Worm (Caenorhabditis elegans) whole organism, L3 larva: ENCODE data around the gene Y48A6B.14.

ENCODE experiments used
- ZK546.5 ChIP-seq: sonication (generic microtip); optimal IDR thresholded peaks from 2 replicates; lab custom pipeline; 2017; ENCODE audit warnings: missing biosample characterization, missing genetic modification characterization
- aly-2 ChIP-seq: fragments of 150-350 bp; optimal IDR thresholded peaks from 2 replicates; lab custom pipeline; 2014; ENCODE audit warnings: missing biosample characterization, missing genetic modification characterization
- ama-1 ChIP-seq: fragments of 150-350 bp; optimal IDR thresholded peaks from 2 replicates; lab custom pipeline; 2018
- ceh-16 ChIP-seq: sonication (generic microtip); optimal IDR thresholded peaks from 2 replicates; lab custom pipeline; 2017; ENCODE audit warnings: missing biosample characterization, missing genetic modification characterization
- ceh-28 ChIP-seq: fragments of 150-350 bp; optimal IDR thresholded peaks from 2 replicates; lab custom pipeline; 2014; ENCODE audit warnings: missing biosample characterization, missing genetic modification reagents, missing genetic modification characterization
- ceh-82 ChIP-seq: fragments of 150-350 bp; optimal IDR thresholded peaks from 2 replicates; lab custom pipeline; 2014; ENCODE audit warnings: missing biosample characterization, missing genetic modification characterization
- ceh-9 ChIP-seq: sonication (generic microtip); optimal IDR thresholded peaks from 2 replicates; lab custom pipeline; 2018; ENCODE audit warnings: missing biosample characterization, missing genetic modification characterization
- egl-5 ChIP-seq: fragments of 150-350 bp; optimal IDR thresholded peaks from 2 replicates; lab custom pipeline; 2017; ENCODE audit warnings: missing biosample characterization, missing genetic modification reagents, missing genetic modification characterization, inconsistent platforms
- elt-1 ChIP-seq: fragments of 150-350 bp; optimal IDR thresholded peaks from 2 replicates; lab custom pipeline; 2014; ENCODE audit warnings: missing biosample characterization, missing genetic modification characterization
- elt-2 ChIP-seq: sonication (generic microtip); optimal IDR thresholded peaks from 2 replicates; lab custom pipeline; 2016; ENCODE audit warnings: missing genetic modification reagents, mild to moderate bottlenecking, missing genetic modification characterization, missing compliant biosample characterization
- eor-1 ChIP-seq, 2 experiments: fragments of 150-350 bp; optimal IDR thresholded peaks; 2 replicates each; lab custom pipeline; 2014 to 2018; ENCODE audit warnings: missing biosample characterization in 2 of 2, missing genetic modification characterization in 2 of 2
- fkh-10 ChIP-seq: sonication (generic microtip); optimal IDR thresholded peaks from 2 replicates; lab custom pipeline; 2017; ENCODE audit warnings: missing biosample characterization, missing genetic modification reagents, missing genetic modification characterization
- fkh-2 ChIP-seq: fragments of 150-350 bp; optimal IDR thresholded peaks from 2 replicates; lab custom pipeline; 2014; ENCODE audit warnings: missing biosample characterization, missing genetic modification reagents, missing genetic modification characterization
- fos-1 ChIP-seq: fragments of 150-350 bp; optimal IDR thresholded peaks from 2 replicates; lab custom pipeline; 2014; ENCODE audit warnings: missing biosample characterization, missing genetic modification characterization
- hmg-11 ChIP-seq: sonication (generic microtip); optimal IDR thresholded peaks from 2 replicates; lab custom pipeline; 2016; ENCODE audit warnings: missing genetic modification characterization, missing compliant biosample characterization
- lin-15B ChIP-seq: fragments of 150-350 bp; optimal IDR thresholded peaks from 2 replicates; lab custom pipeline; 2014; ENCODE audit warnings: missing biosample characterization, missing genetic modification characterization
- lin-39 ChIP-seq: fragments of 150-350 bp; optimal IDR thresholded peaks from 2 replicates; lab custom pipeline; 2018; ENCODE audit warnings: missing biosample characterization, missing genetic modification reagents, missing genetic modification characterization
- lsy-12 ChIP-seq: sonication (generic microtip); optimal IDR thresholded peaks from 2 replicates; lab custom pipeline; 2016; ENCODE audit warnings: mild to moderate bottlenecking, missing genetic modification characterization, missing compliant biosample characterization
- mdl-1 ChIP-seq: fragments of 150-350 bp; optimal IDR thresholded peaks from 2 replicates; lab custom pipeline; 2014; ENCODE audit warnings: missing biosample characterization, missing genetic modification characterization
- mml-1 ChIP-seq: fragments of 150-350 bp; sonication (generic microtip); optimal IDR thresholded peaks from 3 replicates; lab custom pipeline; 2014; ENCODE audit warnings: missing biosample characterization, missing genetic modification characterization
- nhr-11 ChIP-seq: fragments of 150-350 bp; optimal IDR thresholded peaks from 2 replicates; lab custom pipeline; 2014; ENCODE audit warnings: missing biosample characterization, missing genetic modification characterization
- nhr-23 ChIP-seq: fragments of 150-350 bp; optimal IDR thresholded peaks from 2 replicates; lab custom pipeline; 2014; ENCODE audit warnings: missing biosample characterization, missing genetic modification reagents, missing genetic modification characterization
- nhr-28 ChIP-seq: fragments of 150-350 bp; optimal IDR thresholded peaks from 2 replicates; lab custom pipeline; 2014; ENCODE audit warnings: missing biosample characterization, missing genetic modification characterization
- nhr-43 ChIP-seq: sonication (generic microtip); optimal IDR thresholded peaks from 2 replicates; lab custom pipeline; 2016; ENCODE audit warnings: mild to moderate bottlenecking, missing genetic modification characterization, missing compliant biosample characterization; ENCODE audit not compliant: poor library complexity, severe bottlenecking
- nhr-77 ChIP-seq: fragments of 150-350 bp; optimal IDR thresholded peaks from 2 replicates; lab custom pipeline; 2014; ENCODE audit warnings: missing biosample characterization, missing genetic modification characterization
- pqm-1 ChIP-seq: fragments of 150-350 bp; optimal IDR thresholded peaks from 2 replicates; lab custom pipeline; 2017; ENCODE audit warnings: missing biosample characterization, missing genetic modification characterization, inconsistent platforms
- sea-2 ChIP-seq: fragments of 150-350 bp; sonication (generic microtip); optimal IDR thresholded peaks from 4 replicates; lab custom pipeline; 2014; ENCODE audit warnings: missing biosample characterization, missing genetic modification reagents, missing genetic modification characterization
- skn-1 ChIP-seq: fragments of 150-350 bp; optimal IDR thresholded peaks from 2 replicates; lab custom pipeline; 2014; ENCODE audit warnings: missing biosample characterization, missing genetic modification characterization
- snpc-4 ChIP-seq: fragments of 150-350 bp; optimal IDR thresholded peaks from 2 replicates; lab custom pipeline; 2014; ENCODE audit warnings: missing biosample characterization, missing genetic modification characterization
- tbx-2 ChIP-seq: sonication (generic microtip); optimal IDR thresholded peaks from 2 replicates; lab custom pipeline; 2016; ENCODE audit warnings: mild to moderate bottlenecking, missing genetic modification characterization, missing compliant biosample characterization
- unc-39 ChIP-seq: sonication (generic microtip); optimal IDR thresholded peaks from 4 replicates; lab custom pipeline; 2017; ENCODE audit warnings: missing biosample characterization, missing genetic modification characterization
- unc-62 ChIP-seq: fragments of 150-350 bp; sonication (generic microtip); optimal IDR thresholded peaks from 4 replicates; lab custom pipeline; 2014; ENCODE audit warnings: missing biosample characterization, missing genetic modification reagents, missing genetic modification characterization
- zag-1 ChIP-seq: fragments of 150-350 bp; optimal IDR thresholded peaks from 2 replicates; lab custom pipeline; 2014; ENCODE audit warnings: missing biosample characterization, missing genetic modification characterization
- ztf-11 ChIP-seq: fragments of 150-350 bp; optimal IDR thresholded peaks from 2 replicates; lab custom pipeline; 2014; ENCODE audit warnings: missing biosample characterization, missing genetic modification characterization
- ztf-4 ChIP-seq: fragments of 150-350 bp; optimal IDR thresholded peaks from 2 replicates; lab custom pipeline; 2014; ENCODE audit warnings: missing biosample characterization, missing genetic modification characterization

The Y48A6B.14 gene

ce11 chrIII:11066691-11067090 is 35.3 kb downstream of the Y48A6B.14 start (continued):
- TF ChIP-seq ceh-16 (peak; percentile 25), unc-62 (GFP tag; lab: Kevin White, UChicago) (no peak), fos-1 (no peak), sea-2 (GFP tag; lab: Kevin White, UChicago) (no peak), tbx-2 (tag; lab: Kevin White, UChicago) (peak; percentile 64), lin-39 (tag; lab: Kevin White, UChicago) (peak; percentile 54), ztf-4 (tag; lab: Kevin White, UChicago) (no peak), nhr-28 (tag; lab: Kevin White, UChicago) (no peak), ztf-11 (tag; lab: Kevin White, UChicago) (no peak), ZK546.5 (no peak), elt-2 (tag; lab: Kevin White, UChicago) (peak; percentile 40), elt-1 (tag; lab: Kevin White, UChicago) (no peak), pqm-1 (tag; lab: Kevin White, UChicago) (no peak), lsy-12 (tag; lab: Kevin White, UChicago) (peak; percentile 86)
- TF ChIP-seq, all 47 proteins: peak for 21

ce11 chrIII:11068553-11068952 is 37.1 kb downstream of the Y48A6B.14 start, which contains the start of gene W09D6.1:
Gene W09D6.1 (plus strand): TSS chrIII:11068853.
- TF ChIP-seq snpc-4 (tag; lab: Kevin White, UChicago), result no peak
- no peak for TF ChIP-seq skn-1 (tag; lab: Kevin White, UChicago)
- peak; percentile 9 for TF ChIP-seq ceh-28 (tag; lab: Kevin White, UChicago)
- no peak for TF ChIP-seq pqm-1 (tag; lab: Kevin White, UChicago)

ce11 chrIII:11069265-11069664 is 37.9 kb downstream of the Y48A6B.14 start:
- no peak for TF ChIP-seq nhr-28 (tag; lab: Kevin White, UChicago)
- no peak for TF ChIP-seq ama-1 (lab: Kevin White, UChicago)
- no peak for TF ChIP-seq aly-2 (tag; lab: Kevin White, UChicago)
- peak; percentile 87 for TF ChIP-seq ceh-28 (tag; lab: Kevin White, UChicago)

- TF ChIP-seq lin-39 (tag; lab: Kevin White, UChicago) (no peak), ceh-28 (tag; lab: Kevin White, UChicago) (peak; percentile 88)
Observed at ce11 chrIII:11070210-11070609, 38.8 kb downstream of the Y48A6B.14 start.

- TF ChIP-seq elt-1 (tag; lab: Kevin White, UChicago) (no peak), mml-1 (tag; lab: Kevin White, UChicago) (no peak), hmg-11 (tag; lab: Kevin White, UChicago) (no peak), unc-39 (no peak), nhr-77 (tag; lab: Kevin White, UChicago) (no peak), lsy-12 (tag; lab: Kevin White, UChicago) (no peak), lin-15B (tag; lab: Kevin White, UChicago) (no peak), eor-1 (tag; optimal IDR thresholded peaks at IDR 0.05; lab: Kevin White, UChicago) (no peak), nhr-23 (no peak), zag-1 (tag; lab: Kevin White, UChicago) (no peak), ceh-82 (no peak), aly-2 (tag; lab: Kevin White, UChicago) (no peak), mdl-1 (tag; lab: Kevin White, UChicago) (no peak), ceh-9 (no peak), ZK546.5 (no peak), elt-2 (tag; lab: Kevin White, UChicago) (no peak)
Observed at ce11 chrIII:11074214-11074613, 42.8 kb downstream of the Y48A6B.14 start, which contains the start of gene str-261. Gene str-261 (plus strand): TSS chrIII:11074514.

ce11 chrIII:11076743-11077142 is 45.3 kb downstream of the Y48A6B.14 start:
- TF ChIP-seq ceh-28 (tag; lab: Kevin White, UChicago) (peak; percentile 65), pqm-1 (tag; lab: Kevin White, UChicago) (no peak), nhr-11 (tag; lab: Kevin White, UChicago) (no peak)

ce11 chrIII:11077404-11077803 is 46.0 kb downstream of the Y48A6B.14 start, which contains the start of gene str-246:
Gene str-246 (plus strand): TSS chrIII:11077704.
- TF ChIP-seq ceh-28 (tag; lab: Kevin White, UChicago) (no peak), hmg-11 (tag; lab: Kevin White, UChicago) (no peak), fkh-2 (tag; lab: Kevin White, UChicago) (no peak), ceh-16 (no peak), skn-1 (tag; lab: Kevin White, UChicago) (no peak), unc-62 (GFP tag; lab: Kevin White, UChicago) (no peak), egl-5 (tag; lab: Kevin White, UChicago) (no peak), ztf-11 (tag; lab: Kevin White, UChicago) (no peak), unc-39 (no peak), nhr-23 (no peak), lin-39 (tag; lab: Kevin White, UChicago) (no peak), elt-1 (tag; lab: Kevin White, UChicago) (no peak), fkh-10 (GFP tag; lab: Kevin White, UChicago) (no peak), lin-15B (tag; lab: Kevin White, UChicago) (no peak), nhr-43 (tag; lab: Kevin White, UChicago) (no peak)
